Fruit fly (Drosophila melanogaster) whole organism, prepupa: ENCODE measurements around the gene nAChRbeta2.
A peak's percentile ranks its signal among the peaks of the same experiment; 100 is the strongest.

Experiments used
- CG8632 ChIP-seq: fragments of 200-800 bp; sonication (Bioruptor generic); optimal IDR thresholded peaks from 3 replicates; lab custom pipeline; 2016; ENCODE audit warnings: missing biosample characterization, missing genetic modification characterization
- Eip75B ChIP-seq: fragments of 200-800 bp; sonication (Bioruptor generic); optimal IDR thresholded peaks from 3 replicates; lab custom pipeline; 2016; ENCODE audit warnings: missing biosample characterization, missing genetic modification characterization
- Sox102F ChIP-seq: fragments of 200-800 bp; sonication (Bioruptor generic); optimal IDR thresholded peaks from 2 replicates; lab custom pipeline; 2016; ENCODE audit warnings: missing biosample characterization, mild to moderate bottlenecking, missing genetic modification characterization
- fkh ChIP-seq: fragments of 200-800 bp; sonication (Bioruptor generic); optimal IDR thresholded peaks from 3 replicates; lab custom pipeline; 2017; ENCODE audit warnings: missing biosample characterization, mild to moderate bottlenecking, missing genetic modification characterization, moderate library complexity
- lz ChIP-seq: fragments of 200-800 bp; sonication (Bioruptor generic); optimal IDR thresholded peaks from 3 replicates; lab custom pipeline; 2016; ENCODE audit warnings: missing biosample characterization, missing genetic modification characterization
- vri ChIP-seq: fragments of 200-800 bp; sonication (Bioruptor generic); optimal IDR thresholded peaks from 3 replicates; lab custom pipeline; 2016; ENCODE audit warnings: missing biosample characterization, mild to moderate bottlenecking, missing genetic modification characterization

- TF ChIP-seq vri (GFP tag; lab: Kevin White, UChicago) (peak; percentile 45), Sox102F (GFP tag; lab: Kevin White, UChicago) (no peak), lz (peak; percentile 56), CG8632 (GFP tag; lab: Kevin White, UChicago) (no peak), Eip75B (GFP tag; lab: Kevin White, UChicago) (no peak), fkh (GFP tag; lab: Kevin White, UChicago) (no peak)
Observed at dm6 chr3R:24557020-24557465, 42.1 kb upstream of the nAChRbeta2 start.
